Worm (Caenorhabditis elegans): ENCODE results near the gene C27B7.7.

The C27B7.7 gene

DNA sequence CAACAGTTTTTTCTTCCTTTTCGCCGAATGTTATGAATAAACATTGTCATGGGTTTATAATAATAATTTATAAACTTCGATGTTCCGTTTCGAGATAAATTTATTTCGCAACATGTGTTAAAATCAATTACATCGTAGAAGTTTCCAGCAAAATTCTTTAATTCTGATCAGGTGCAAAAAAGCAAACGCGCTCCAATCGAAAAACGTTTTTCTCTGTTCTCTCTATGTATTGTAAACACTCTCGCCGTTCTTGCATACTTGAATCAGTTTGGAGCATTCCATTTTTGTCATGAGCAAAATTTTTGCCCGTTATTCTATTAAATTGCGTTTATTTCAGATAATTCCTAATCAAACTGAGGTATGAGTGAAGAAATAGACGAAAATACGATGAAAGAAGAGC, 13.1 kb upstream of the C27B7.7 start, which contains the start of gene rad-54.L2 (continued):
- TF ChIP-seq zfh-2 (GFP tag; conservative IDR thresholded peaks at IDR 0.05): no peak
- no peak; the same call in 1 of the 2 replicates for TF ChIP-seq D2030.7 (GFP tag; IDR thresholded peaks at IDR 0.05)
- TF ChIP-seq akir-1 (GFP tag; optimal IDR thresholded peaks at IDR 0.05): no peak
- TF ChIP-seq B0336.3 (GFP tag; IDR thresholded peaks at IDR 0.05): no peak
- TF ChIP-seq ceh-40 (GFP tag; IDR thresholded peaks at IDR 0.05): no peak
- no peak for TF ChIP-seq Y56A3A.18 (GFP tag; IDR thresholded peaks at IDR 0.05)
- no peak for TF ChIP-seq T07F8.4 (tag; optimal IDR thresholded peaks at IDR 0.05)
- no peak for TF ChIP-seq B0019.2 (GFP tag; conservative IDR thresholded peaks at IDR 0.05)
- TF ChIP-seq rpc-1 (optimal IDR thresholded peaks at IDR 0.05): peak; percentile 15
- TF ChIP-seq rpc-1 (tag; optimal IDR thresholded peaks at IDR 0.05): no peak
- TF ChIP-seq mcd-1 (GFP tag; IDR thresholded peaks at IDR 0.05): peak; percentile 77
- peak; percentile 46; the same call in 1 of the 2 replicates for TF ChIP-seq madf-6 (GFP tag; IDR thresholded peaks at IDR 0.05)
- no peak for TF ChIP-seq somi-1 (GFP tag; optimal IDR thresholded peaks at IDR 0.05)
- TF ChIP-seq ceh-100 (GFP tag; IDR thresholded peaks at IDR 0.05): no peak
- TF ChIP-seq F39B2.1 (GFP tag; IDR thresholded peaks at IDR 0.05): 0 out of 2 replicates have a peak, but pooled peaks have one; percentile 26
- no peak for TF ChIP-seq K11D2.4 (GFP tag; IDR thresholded peaks at IDR 0.05)
- TF ChIP-seq cebp-2 (GFP tag; IDR thresholded peaks at IDR 0.05): no peak
- TF ChIP-seq ztf-3 (GFP tag; optimal IDR thresholded peaks at IDR 0.05): no peak
- TF ChIP-seq lir-1 (GFP tag; conservative IDR thresholded peaks at IDR 0.05): no peak
- TF ChIP-seq snpc-3.4 (tag; optimal IDR thresholded peaks at IDR 0.05): peak; percentile 36
- TF ChIP-seq unc-130 (GFP tag; optimal IDR thresholded peaks at IDR 0.05): no peak
- no peak for TF ChIP-seq die-1 (tag; optimal IDR thresholded peaks at IDR 0.05)
- no peak for TF ChIP-seq unc-62 (GFP tag; optimal IDR thresholded peaks at IDR 0.05)
- no peak for TF ChIP-seq dpff-1 (tag; optimal IDR thresholded peaks at IDR 0.05)
- no peak for TF ChIP-seq Y79H2A.3 (GFP tag; conservative IDR thresholded peaks at IDR 0.05)
- peak; percentile 17 for TF ChIP-seq tbp1 (GFP tag; optimal IDR thresholded peaks at IDR 0.05)
- TF ChIP-seq lin-26 (GFP tag; IDR thresholded peaks at IDR 0.05): no peak
- TF ChIP-seq nfya-1 (tag; optimal IDR thresholded peaks at IDR 0.05; ENCODE audit: borderline replicate concordance, insufficient read depth): no peak
- TF ChIP-seq mel-28 (tag; optimal IDR thresholded peaks at IDR 0.05; ENCODE audit: borderline replicate concordance): no peak
- no peak for TF ChIP-seq hmg-20 (GFP tag; IDR thresholded peaks at IDR 0.05)
- TF ChIP-seq ceh-79 (tag; optimal IDR thresholded peaks at IDR 0.05): no peak
- TF ChIP-seq ztf-18 (tag; optimal IDR thresholded peaks at IDR 0.05): peak; percentile 65
- TF ChIP-seq ccch-3 (GFP tag; optimal IDR thresholded peaks at IDR 0.05): no peak
- TF ChIP-seq athp-1 (tag; optimal IDR thresholded peaks at IDR 0.05): peak; percentile 12
- TF ChIP-seq snpc-4 (GFP tag; optimal IDR thresholded peaks at IDR 0.05): no peak
- TF ChIP-seq snpc-4 (tag; optimal IDR thresholded peaks at IDR 0.05): peak in 2 of 4 experiments; percentile 14 to 35
- TF ChIP-seq mes-4 (tag; optimal IDR thresholded peaks at IDR 0.05): no peak
- no peak for TF ChIP-seq B0261.1 (tag; optimal IDR thresholded peaks at IDR 0.05)
- TF ChIP-seq rec-8 (tag; optimal IDR thresholded peaks at IDR 0.05): no peak
- peak; percentile 56 for TF ChIP-seq nhr-80 (tag; optimal IDR thresholded peaks at IDR 0.05)
- TF ChIP-seq F57A8.1 (GFP tag; optimal IDR thresholded peaks at IDR 0.05): no peak
- no peak for TF ChIP-seq Y95B8A.8 (GFP tag; IDR thresholded peaks at IDR 0.05)
- no peak for TF ChIP-seq ztf-28 (GFP tag; IDR thresholded peaks at IDR 0.05)
- TF ChIP-seq efl-1 (GFP tag; optimal IDR thresholded peaks at IDR 0.05): no peak
- no peak for TF ChIP-seq fkh-3 (tag; optimal IDR thresholded peaks at IDR 0.05)
- no peak for TF ChIP-seq zim-3 (tag; optimal IDR thresholded peaks at IDR 0.05)
- TF ChIP-seq attf-3 (GFP tag; conservative IDR thresholded peaks at IDR 0.05): no peak
- TF ChIP-seq ets-4 (GFP tag; optimal IDR thresholded peaks at IDR 0.05): no peak
- TF ChIP-seq hmg-1.2 (GFP tag; IDR thresholded peaks at IDR 0.05): peak; percentile 69; the same call in 1 of the 2 replicates
- no peak for TF ChIP-seq nhr-120 (GFP tag; IDR thresholded peaks at IDR 0.05)
